Worm (Caenorhabditis elegans) whole organism, L4/young adult: ENCODE measurements around the gene rfth-1.

Source experiments
- W03F9.2 ChIP-seq: fragments of 150-350 bp; optimal IDR thresholded peaks from 2 replicates; lab custom pipeline; 2014; ENCODE audit warnings: missing biosample characterization, missing genetic modification characterization
- dao-5 ChIP-seq: sonication (generic microtip); optimal IDR thresholded peaks from 2 replicates; lab custom pipeline; 2016; ENCODE audit warnings: missing genotype, missing genetic modification characterization, moderate library complexity, missing compliant biosample characterization
- him-1 ChIP-seq: sonication (generic microtip); optimal IDR thresholded peaks from 2 replicates; lab custom pipeline; 2016; ENCODE audit warnings: missing genotype, missing genetic modification reagents, missing genetic modification characterization, missing compliant biosample characterization

ce11 chrIV:4526724-4527123 is 15.6 kb upstream of the rfth-1 start:
- TF ChIP-seq him-1 (tag; lab: Kevin White, UChicago) (no peak), dao-5 (tag; lab: Kevin White, UChicago) (no peak), W03F9.2 (no peak)
